Fruit fly (Drosophila melanogaster) whole organism, embryonic: Measurements from ENCODE around the gene CG6163.

Source experiments
- Ada2b ChIP-seq: fragments of 200-800 bp; sonication (Bioruptor generic); IDR thresholded peaks from 2 replicates; pipeline ENCODE4 v1.3.6; 2022; ENCODE audit warnings: missing biosample characterization, missing genetic modification characterization
- Antp ChIP-seq: fragments of 200-800 bp; sonication (Bioruptor generic); optimal IDR thresholded peaks from 3 replicates; lab custom pipeline; 2016; ENCODE audit warnings: missing biosample characterization, missing genetic modification characterization
- CG10979 ChIP-seq: fragments of 200-800 bp; sonication (Bioruptor generic); optimal IDR thresholded peaks from 2 replicates; lab custom pipeline; 2018; ENCODE audit warnings: missing biosample characterization, mild to moderate bottlenecking, missing genetic modification characterization, moderate library complexity
- CG12071 ChIP-seq: fragments of 200-800 bp; sonication (Bioruptor generic); optimal IDR thresholded peaks from 3 replicates; lab custom pipeline; 2018; ENCODE audit warnings: missing biosample characterization, mild to moderate bottlenecking, missing genetic modification characterization
- CG12104 ChIP-seq: fragments of 200-800 bp; sonication (Bioruptor generic); optimal IDR thresholded peaks from 3 replicates; lab custom pipeline; 2016; ENCODE audit warnings: missing biosample characterization, missing genetic modification characterization
- CG13296 ChIP-seq: fragments of 200-800 bp; sonication (Bioruptor generic); optimal IDR thresholded peaks from 3 replicates; lab custom pipeline; 2018; ENCODE audit warnings: missing biosample characterization, mild to moderate bottlenecking, missing genetic modification characterization
- CG1529 ChIP-seq: fragments of 200-800 bp; sonication (Bioruptor generic); optimal IDR thresholded peaks from 3 replicates; lab custom pipeline; 2018; ENCODE audit warnings: missing biosample characterization, missing genetic modification characterization
- CG16779 ChIP-seq: fragments of 200-800 bp; sonication (Bioruptor generic); IDR thresholded peaks from 2 replicates; pipeline ENCODE4 v1.3.6; 2022; ENCODE audit warnings: missing biosample characterization, missing genetic modification characterization
- CG16813 ChIP-seq: fragments of 200-800 bp; sonication (Bioruptor generic); IDR thresholded peaks from 3 replicates; pipeline ENCODE4 v1.3.6; 2022; ENCODE audit warnings: missing biosample characterization, missing genetic modification characterization; ENCODE audit not compliant: partially characterized antibody
- CG16815 ChIP-seq: fragments of 200-800 bp; sonication (Bioruptor generic); optimal IDR thresholded peaks from 3 replicates; lab custom pipeline; 2017; ENCODE audit warnings: missing biosample characterization, mild to moderate bottlenecking, missing genetic modification characterization
- CG17829 ChIP-seq: fragments of 200-800 bp; optimal IDR thresholded peaks from 2 replicates; lab custom pipeline; 2019; ENCODE audit warnings: missing biosample characterization, mild to moderate bottlenecking, missing genetic modification characterization, moderate library complexity
- CG2129 ChIP-seq: fragments of 200-800 bp; sonication (Bioruptor generic); IDR thresholded peaks from 2 replicates; pipeline ENCODE4 v1.3.6; 2022; ENCODE audit warnings: missing biosample characterization, missing genetic modification characterization; ENCODE audit not compliant: partially characterized antibody
- CG30431 ChIP-seq: fragments of 200-800 bp; sonication (Bioruptor generic); optimal IDR thresholded peaks from 2 replicates; lab custom pipeline; 2017; ENCODE audit warnings: missing biosample characterization, missing genetic modification characterization
- CG4404 ChIP-seq: fragments of 200-800 bp; sonication (Bioruptor generic); IDR thresholded peaks from 2 replicates; pipeline ENCODE4 v1.3.6; 2022; ENCODE audit warnings: missing biosample characterization, missing genetic modification characterization
- CG4424 ChIP-seq: fragments of 200-800 bp; sonication (Bioruptor generic); optimal IDR thresholded peaks from 3 replicates; lab custom pipeline; 2016; ENCODE audit warnings: missing biosample characterization, missing genetic modification characterization
- CrebB ChIP-seq: fragments of 200-800 bp; sonication (Bioruptor generic); optimal IDR thresholded peaks from 3 replicates; lab custom pipeline; 2018; ENCODE audit warnings: missing biosample characterization, mild to moderate bottlenecking, missing genetic modification characterization
- Hr51 ChIP-seq, 2 experiments: fragments of 200-800 bp; sonication (Bioruptor generic); optimal IDR thresholded peaks; 2 replicates in 1 of 2; 3 replicates in 1 of 2; lab custom pipeline; 2016 to 2018; ENCODE audit warnings: missing biosample characterization in 2 of 2, missing genetic modification characterization in 2 of 2, mild to moderate bottlenecking in 1 of 2, moderate library complexity in 1 of 2
- NfI ChIP-seq: fragments of 200-800 bp; sonication (Bioruptor generic); optimal IDR thresholded peaks from 3 replicates; lab custom pipeline; 2018; ENCODE audit warnings: missing biosample characterization, mild to moderate bottlenecking, missing genetic modification characterization, moderate library complexity
- Sry-δ ChIP-seq: fragments of 200-800 bp; sonication (Bioruptor generic); optimal IDR thresholded peaks from 2 replicates; lab custom pipeline; 2016; ENCODE audit warnings: missing biosample characterization, missing genetic modification characterization
- Xrp1 ChIP-seq: fragments of 200-800 bp; sonication (Bioruptor generic); IDR thresholded peaks from 2 replicates; pipeline ENCODE4 v1.3.6; 2022; ENCODE audit warnings: missing biosample characterization, missing genetic modification characterization
- aop ChIP-seq: fragments of 200-800 bp; sonication (Bioruptor generic); IDR thresholded peaks from 2 replicates; pipeline ENCODE4 v1.3.6; 2022; ENCODE audit warnings: missing biosample characterization, missing genetic modification characterization
- bcd ChIP-seq: fragments of 200-800 bp; sonication (Bioruptor generic); optimal IDR thresholded peaks from 2 replicates; lab custom pipeline; 2017; ENCODE audit warnings: missing biosample characterization, mild to moderate bottlenecking, missing genetic modification characterization
- bigmax ChIP-seq: fragments of 200-800 bp; sonication (Bioruptor generic); optimal IDR thresholded peaks from 2 replicates; lab custom pipeline; 2018; ENCODE audit warnings: missing biosample characterization, mild to moderate bottlenecking, missing genetic modification characterization
- bowl ChIP-seq: fragments of 200-800 bp; sonication (Bioruptor generic); IDR thresholded peaks from 2 replicates; pipeline ENCODE4 v1.3.6; 2022; ENCODE audit warnings: missing biosample characterization, missing genetic modification characterization
- chinmo ChIP-seq: fragments of 200-800 bp; sonication (Bioruptor generic); IDR thresholded peaks from 4 replicates; pipeline ENCODE4 v1.3.6; 2022; ENCODE audit warnings: missing biosample characterization, missing genetic modification characterization; ENCODE audit not compliant: partially characterized antibody
- corto ChIP-seq: fragments of 200-800 bp; sonication (Bioruptor generic); optimal IDR thresholded peaks from 2 replicates; lab custom pipeline; 2016; ENCODE audit warnings: missing biosample characterization, mild to moderate bottlenecking, missing genetic modification characterization, moderate library complexity
- crol ChIP-seq: fragments of 200-800 bp; sonication (Bioruptor generic); IDR thresholded peaks from 2 replicates; pipeline ENCODE4 v1.3.6; 2022; ENCODE audit warnings: missing biosample characterization, missing genetic modification characterization
- dpn ChIP-seq, 2 experiments: fragments of 200-800 bp; sonication (Bioruptor generic); optimal IDR thresholded peaks; 3 replicates each; lab custom pipeline; 2016; ENCODE audit warnings: missing biosample characterization in 2 of 2, missing genetic modification characterization in 2 of 2
- emc ChIP-seq: fragments of 200-800 bp; sonication (Bioruptor generic); optimal IDR thresholded peaks from 2 replicates; lab custom pipeline; 2016; ENCODE audit warnings: missing biosample characterization, missing genetic modification characterization
- ewg ChIP-seq: fragments of 200-800 bp; sonication (Bioruptor generic); optimal IDR thresholded peaks from 3 replicates; lab custom pipeline; 2017; ENCODE audit warnings: mild to moderate bottlenecking, missing biosample characterization, missing genetic modification reagents, missing genetic modification characterization
- eyg ChIP-seq: fragments of 200-800 bp; sonication (Bioruptor generic); optimal IDR thresholded peaks from 3 replicates; lab custom pipeline; 2016; ENCODE audit warnings: missing biosample characterization, missing genetic modification characterization
- fd96Cb ChIP-seq: fragments of 200-800 bp; sonication (Bioruptor generic); optimal IDR thresholded peaks from 2 replicates; lab custom pipeline; 2018; ENCODE audit warnings: missing biosample characterization, mild to moderate bottlenecking, missing genetic modification characterization, moderate library complexity
- gce ChIP-seq: fragments of 200-800 bp; sonication (Bioruptor generic); IDR thresholded peaks from 3 replicates; pipeline ENCODE4 v1.3.6; 2022; ENCODE audit warnings: missing biosample characterization, missing genetic modification characterization
- grn ChIP-seq: fragments of 200-800 bp; sonication (Bioruptor generic); optimal IDR thresholded peaks from 3 replicates; lab custom pipeline; 2017; ENCODE audit warnings: missing biosample characterization, missing genetic modification characterization
- lilli ChIP-seq: fragments of 200-800 bp; sonication (Bioruptor generic); optimal IDR thresholded peaks from 3 replicates; lab custom pipeline; 2016; ENCODE audit warnings: missing biosample characterization, missing genetic modification characterization
- nerfin-2 ChIP-seq: fragments of 200-800 bp; sonication (Bioruptor generic); IDR thresholded peaks from 2 replicates; pipeline ENCODE4 v1.3.6; 2022; ENCODE audit warnings: missing biosample characterization, missing genetic modification characterization; ENCODE audit not compliant: partially characterized antibody
- odd ChIP-seq: fragments of 200-800 bp; sonication (Bioruptor generic); optimal IDR thresholded peaks from 2 replicates; lab custom pipeline; 2017; ENCODE audit warnings: missing biosample characterization, mild to moderate bottlenecking, missing genetic modification characterization
- peb ChIP-seq: fragments of 200-800 bp; sonication (Bioruptor generic); IDR thresholded peaks from 2 replicates; pipeline ENCODE4 v1.3.6; 2022; ENCODE audit warnings: missing biosample characterization, missing genetic modification characterization
- pzg ChIP-seq: fragments of 200-800 bp; sonication (Bioruptor generic); optimal IDR thresholded peaks from 3 replicates; lab custom pipeline; 2018; ENCODE audit warnings: missing biosample characterization, mild to moderate bottlenecking, missing genetic modification characterization, moderate library complexity
- scrt ChIP-seq: fragments of 200-800 bp; sonication (Bioruptor generic); optimal IDR thresholded peaks from 2 replicates; lab custom pipeline; 2018; ENCODE audit warnings: missing biosample characterization, mild to moderate bottlenecking, missing genetic modification characterization, moderate library complexity
- slou ChIP-seq: fragments of 200-800 bp; sonication (Bioruptor generic); optimal IDR thresholded peaks from 3 replicates; lab custom pipeline; 2016; ENCODE audit warnings: missing biosample characterization, missing genetic modification characterization
- sna ChIP-seq: fragments of 200-800 bp; sonication (Bioruptor generic); IDR thresholded peaks from 2 replicates; pipeline ENCODE4 v1.3.6; 2022; ENCODE audit warnings: missing biosample characterization, missing genetic modification characterization; ENCODE audit not compliant: partially characterized antibody
- trh ChIP-seq: fragments of 200-800 bp; sonication (Bioruptor generic); optimal IDR thresholded peaks from 2 replicates; lab custom pipeline; 2016; ENCODE audit warnings: missing biosample characterization, missing genetic modification characterization
- unpg ChIP-seq: fragments of 200-800 bp; sonication (Bioruptor generic); optimal IDR thresholded peaks from 3 replicates; lab custom pipeline; 2018; ENCODE audit warnings: missing biosample characterization, mild to moderate bottlenecking, missing genetic modification characterization, moderate library complexity
- vfl ChIP-seq: fragments of 200-800 bp; sonication (Bioruptor generic); optimal IDR thresholded peaks from 2 replicates; lab custom pipeline; 2016; ENCODE audit warnings: missing biosample characterization, missing genetic modification characterization
- wor ChIP-seq: fragments of 200-800 bp; sonication (Bioruptor generic); IDR thresholded peaks from 2 replicates; pipeline ENCODE4 v1.3.6; 2022; ENCODE audit warnings: missing biosample characterization, missing genetic modification characterization
- z ChIP-seq: fragments of 200-800 bp; sonication (Bioruptor generic); IDR thresholded peaks from 3 replicates; pipeline ENCODE4 v1.3.6; 2022; ENCODE audit warnings: missing biosample characterization, missing genetic modification characterization
- zen2 ChIP-seq: fragments of 200-800 bp; sonication (Bioruptor generic); IDR thresholded peaks from 3 replicates; pipeline ENCODE4 v1.3.6; 2022; ENCODE audit warnings: missing biosample characterization, missing genetic modification characterization; ENCODE audit not compliant: partially characterized antibody

Gene CG6163

dm6 chr3L:11348971-11349907 lies 15.4 kb downstream of the CG6163 start (continued):
- peak; percentile 73 for TF ChIP-seq CG1529 (GFP tag; lab: Kevin White, UChicago)
- no peak for TF ChIP-seq Sry-δ (GFP tag; lab: Kevin White, UChicago)
- peak; percentile 70; the same call in 1 of the 3 replicates for TF ChIP-seq gce (GFP tag; lab: Robert Waterston, UW)
- TF ChIP-seq CG13296 (GFP tag; lab: Kevin White, UChicago), result peak; percentile 91
- TF ChIP-seq wor, result peak; percentile 91
- TF ChIP-seq bowl, result peak; percentile 56; the same call in 1 of the 2 replicates
- no peak for TF ChIP-seq CG2129 (GFP tag; lab: Robert Waterston, UW)
- 0 out of 2 replicates have a peak, but pooled peaks have one; percentile 28 for TF ChIP-seq CG16779 (GFP tag; lab: Robert Waterston, UW)
- no peak for TF ChIP-seq emc
- no peak for TF ChIP-seq eyg (GFP tag; lab: Kevin White, UChicago)
- TF ChIP-seq CG16815, result peak; percentile 75
- peak; percentile 32 for TF ChIP-seq slou (GFP tag; lab: Kevin White, UChicago)
- peak; percentile 80 for TF ChIP-seq chinmo (GFP tag; lab: Robert Waterston, UW)
- no peak for TF ChIP-seq Antp
- peak; percentile 92 for TF ChIP-seq odd (GFP tag; lab: Kevin White, UChicago)
- peak; percentile 93 for TF ChIP-seq unpg (GFP tag; lab: Kevin White, UChicago)
- peak; percentile 53 for TF ChIP-seq trh (GFP tag; lab: Kevin White, UChicago)
- TF ChIP-seq grn (GFP tag; lab: Kevin White, UChicago), result peak; percentile 91
- TF ChIP-seq aop (GFP tag; lab: Robert Waterston, UW), result no peak
- TF ChIP-seq CG12104 (GFP tag; lab: Kevin White, UChicago), result peak; percentile 87
- peak; percentile 81 for TF ChIP-seq CG30431 (GFP tag; lab: Kevin White, UChicago)
- TF ChIP-seq Xrp1 (GFP tag; lab: Robert Waterston, UW), result peak; percentile 89
- peak; percentile 76 for TF ChIP-seq CG4424
- peak; percentile 78 for TF ChIP-seq CrebB (tag; lab: Kevin White, UChicago)
- TF ChIP-seq zen2 (GFP tag; lab: Robert Waterston, UW), result no peak
- TF ChIP-seq CG12071 (GFP tag; lab: Kevin White, UChicago), result no peak
- peak in 1 of 2 experiments; percentile 65 for TF ChIP-seq dpn (GFP tag; optimal IDR thresholded peaks at IDR 0.05; lab: Kevin White, UChicago)
- peak; percentile 51 for TF ChIP-seq lilli (GFP tag; lab: Kevin White, UChicago)
- no peak for TF ChIP-seq nerfin-2 (GFP tag; lab: Robert Waterston, UW)
- peak; percentile 57; the same call in 1 of the 2 replicates for TF ChIP-seq peb (GFP tag; lab: Robert Waterston, UW)
- TF ChIP-seq bigmax (GFP tag; lab: Kevin White, UChicago), result no peak
- TF ChIP-seq scrt (GFP tag; lab: Kevin White, UChicago), result peak; percentile 88
- TF ChIP-seq corto (GFP tag; lab: Kevin White, UChicago), result peak; percentile 56
- no peak for TF ChIP-seq z (GFP tag; lab: Robert Waterston, UW)
- peak; percentile 80 for TF ChIP-seq CG10979
- TF ChIP-seq Hr51 (GFP tag; optimal IDR thresholded peaks at IDR 0.05; lab: Kevin White, UChicago), result peak in 1 of 2 experiments; percentile 97
- TF ChIP-seq CG4404 (GFP tag; lab: Robert Waterston, UW), result peak; percentile 72
- peak; percentile 80 for TF ChIP-seq ewg (GFP tag; lab: Kevin White, UChicago)
- TF ChIP-seq fd96Cb (tag; lab: Kevin White, UChicago), result peak; percentile 78
- TF ChIP-seq crol (GFP tag; lab: Robert Waterston, UW), result peak; percentile 60
- TF ChIP-seq vfl (GFP tag; lab: Kevin White, UChicago), result no peak
- no peak for TF ChIP-seq pzg
- TF ChIP-seq sna (GFP tag; lab: Robert Waterston, UW), result no peak
- TF ChIP-seq bcd (GFP tag; lab: Kevin White, UChicago), result peak; percentile 92
- no peak for TF ChIP-seq CG16813
- TF ChIP-seq Ada2b (GFP tag; lab: Robert Waterston, UW), result peak; percentile 74
- peak; percentile 90 for TF ChIP-seq NfI (GFP tag; lab: Kevin White, UChicago)
- TF ChIP-seq CG17829 (tag; lab: Kevin White, UChicago), result peak; percentile 81
